Worm (Caenorhabditis elegans) whole organism, L3 larva: Measurements from ENCODE around the gene C38D9.8.
A peak's percentile ranks its signal among the peaks of the same experiment; 100 is the strongest.

Experiments used
- R02D3.7 ChIP-seq: fragments of 150-350 bp; optimal IDR thresholded peaks from 2 replicates; lab custom pipeline; 2014; ENCODE audit warnings: missing biosample characterization, missing genetic modification characterization
- aly-2 ChIP-seq: fragments of 150-350 bp; optimal IDR thresholded peaks from 2 replicates; lab custom pipeline; 2014; ENCODE audit warnings: missing biosample characterization, missing genetic modification characterization
- ceh-16 ChIP-seq: sonication (generic microtip); optimal IDR thresholded peaks from 2 replicates; lab custom pipeline; 2017; ENCODE audit warnings: missing biosample characterization, missing genetic modification characterization
- ceh-28 ChIP-seq: fragments of 150-350 bp; optimal IDR thresholded peaks from 2 replicates; lab custom pipeline; 2014; ENCODE audit warnings: missing biosample characterization, missing genetic modification reagents, missing genetic modification characterization
- ceh-82 ChIP-seq: fragments of 150-350 bp; optimal IDR thresholded peaks from 2 replicates; lab custom pipeline; 2014; ENCODE audit warnings: missing biosample characterization, missing genetic modification characterization
- ceh-9 ChIP-seq: sonication (generic microtip); optimal IDR thresholded peaks from 2 replicates; lab custom pipeline; 2018; ENCODE audit warnings: missing biosample characterization, missing genetic modification characterization
- egl-27 ChIP-seq: sonication (generic microtip); optimal IDR thresholded peaks from 4 replicates; lab custom pipeline; 2017; ENCODE audit warnings: missing biosample characterization, missing genetic modification reagents, missing genetic modification characterization
- egl-5 ChIP-seq: fragments of 150-350 bp; optimal IDR thresholded peaks from 2 replicates; lab custom pipeline; 2017; ENCODE audit warnings: missing biosample characterization, missing genetic modification reagents, missing genetic modification characterization, inconsistent platforms
- elt-1 ChIP-seq: fragments of 150-350 bp; optimal IDR thresholded peaks from 2 replicates; lab custom pipeline; 2014; ENCODE audit warnings: missing biosample characterization, missing genetic modification characterization
- elt-2 ChIP-seq: sonication (generic microtip); optimal IDR thresholded peaks from 2 replicates; lab custom pipeline; 2016; ENCODE audit warnings: missing genetic modification reagents, mild to moderate bottlenecking, missing genetic modification characterization, missing compliant biosample characterization
- elt-3 ChIP-seq, 3 experiments: fragments of 150-350 bp in 1 of 3; sonication (generic microtip) in 2 of 3; optimal IDR thresholded peaks; 2 replicates in 2 of 3; 4 replicates in 1 of 3; lab custom pipeline; 2014 to 2017; ENCODE audit warnings: missing biosample characterization in 3 of 3, missing genetic modification characterization in 3 of 3
- eor-1 ChIP-seq, 2 experiments: fragments of 150-350 bp; optimal IDR thresholded peaks; 2 replicates each; lab custom pipeline; 2014 to 2018; ENCODE audit warnings: missing biosample characterization in 2 of 2, missing genetic modification characterization in 2 of 2
- fkh-10 ChIP-seq: sonication (generic microtip); optimal IDR thresholded peaks from 2 replicates; lab custom pipeline; 2017; ENCODE audit warnings: missing biosample characterization, missing genetic modification reagents, missing genetic modification characterization
- jun-1 ChIP-seq: fragments of 150-350 bp; optimal IDR thresholded peaks from 2 replicates; lab custom pipeline; 2014; ENCODE audit warnings: missing biosample characterization, missing genetic modification reagents, missing genetic modification characterization
- lin-15B ChIP-seq: fragments of 150-350 bp; optimal IDR thresholded peaks from 2 replicates; lab custom pipeline; 2014; ENCODE audit warnings: missing biosample characterization, missing genetic modification characterization
- lsy-12 ChIP-seq: sonication (generic microtip); optimal IDR thresholded peaks from 2 replicates; lab custom pipeline; 2016; ENCODE audit warnings: mild to moderate bottlenecking, missing genetic modification characterization, missing compliant biosample characterization
- nhr-12 ChIP-seq: fragments of 150-350 bp; optimal IDR thresholded peaks from 2 replicates; lab custom pipeline; 2014; ENCODE audit warnings: missing biosample characterization, missing genetic modification characterization
- nhr-23 ChIP-seq: fragments of 150-350 bp; optimal IDR thresholded peaks from 2 replicates; lab custom pipeline; 2014; ENCODE audit warnings: missing biosample characterization, missing genetic modification reagents, missing genetic modification characterization
- nhr-237 ChIP-seq: fragments of 150-350 bp; optimal IDR thresholded peaks from 2 replicates; lab custom pipeline; 2014; ENCODE audit warnings: missing biosample characterization, missing genetic modification characterization
- nhr-25 ChIP-seq: sonication (generic microtip); optimal IDR thresholded peaks from 2 replicates; lab custom pipeline; 2017; ENCODE audit warnings: missing biosample characterization, missing genetic modification characterization
- nhr-28 ChIP-seq: fragments of 150-350 bp; optimal IDR thresholded peaks from 2 replicates; lab custom pipeline; 2014; ENCODE audit warnings: missing biosample characterization, missing genetic modification characterization
- nhr-77 ChIP-seq: fragments of 150-350 bp; optimal IDR thresholded peaks from 2 replicates; lab custom pipeline; 2014; ENCODE audit warnings: missing biosample characterization, missing genetic modification characterization
- pha-4 ChIP-seq: fragments of 150-350 bp; optimal IDR thresholded peaks from 2 replicates; lab custom pipeline; 2014; ENCODE audit warnings: missing biosample characterization, missing genetic modification reagents, missing genetic modification characterization
- pqm-1 ChIP-seq: fragments of 150-350 bp; optimal IDR thresholded peaks from 2 replicates; lab custom pipeline; 2017; ENCODE audit warnings: missing biosample characterization, missing genetic modification characterization, inconsistent platforms
- sea-2 ChIP-seq: fragments of 150-350 bp; sonication (generic microtip); optimal IDR thresholded peaks from 4 replicates; lab custom pipeline; 2014; ENCODE audit warnings: missing biosample characterization, missing genetic modification reagents, missing genetic modification characterization
- skn-1 ChIP-seq: fragments of 150-350 bp; optimal IDR thresholded peaks from 2 replicates; lab custom pipeline; 2014; ENCODE audit warnings: missing biosample characterization, missing genetic modification characterization
- unc-62 ChIP-seq: fragments of 150-350 bp; sonication (generic microtip); optimal IDR thresholded peaks from 4 replicates; lab custom pipeline; 2014; ENCODE audit warnings: missing biosample characterization, missing genetic modification reagents, missing genetic modification characterization
- zag-1 ChIP-seq: fragments of 150-350 bp; optimal IDR thresholded peaks from 2 replicates; lab custom pipeline; 2014; ENCODE audit warnings: missing biosample characterization, missing genetic modification characterization
- ztf-11 ChIP-seq: fragments of 150-350 bp; optimal IDR thresholded peaks from 2 replicates; lab custom pipeline; 2014; ENCODE audit warnings: missing biosample characterization, missing genetic modification characterization
- ztf-4 ChIP-seq: fragments of 150-350 bp; optimal IDR thresholded peaks from 2 replicates; lab custom pipeline; 2014; ENCODE audit warnings: missing biosample characterization, missing genetic modification characterization

Gene C38D9.8

DNA sequence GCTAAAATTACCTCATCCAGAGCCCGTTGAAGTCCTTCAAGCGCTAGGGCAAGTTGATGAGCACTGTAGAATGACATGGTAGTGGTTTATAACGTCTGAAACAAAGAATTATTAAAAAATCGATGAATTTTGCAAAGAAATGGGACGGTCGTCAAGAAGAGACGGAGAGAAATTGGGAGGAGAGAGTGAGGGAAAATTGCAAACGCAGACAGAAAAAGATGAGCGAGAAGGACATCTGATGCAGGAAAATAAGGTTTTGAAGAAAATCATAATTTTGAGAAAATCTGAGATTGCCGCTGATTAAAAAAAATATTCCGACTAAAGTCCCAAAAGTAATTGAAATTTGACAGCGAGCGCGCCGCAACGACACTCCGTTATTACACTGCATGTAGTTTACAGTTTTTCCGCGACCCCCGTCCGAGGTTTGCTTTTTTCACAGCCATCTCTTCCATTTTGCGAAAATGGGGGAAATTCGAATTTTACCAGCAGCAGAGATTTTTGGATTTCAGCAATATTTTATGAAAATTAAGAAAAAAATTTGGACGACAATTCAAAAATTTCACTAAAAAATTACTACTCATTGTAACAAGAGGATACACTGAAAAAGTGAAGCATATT, 14.3 kb downstream of the C38D9.8 start, which contains the start of gene C18D4.6:
Gene C18D4.6, minus strand, starts transcription at position 97 of the 618 bp plus-strand sequence.
- TF ChIP-seq elt-3 (tag; optimal IDR thresholded peaks at IDR 0.05; lab: Kevin White, UChicago) (no peak), elt-2 (tag; lab: Kevin White, UChicago) (no peak), nhr-237 (tag; lab: Kevin White, UChicago) (no peak), lin-15B (tag; lab: Kevin White, UChicago) (peak; percentile 32), ceh-16 (tag; lab: Kevin White, UChicago) (no peak), ztf-4 (tag; lab: Kevin White, UChicago) (no peak), fkh-10 (GFP tag; lab: Kevin White, UChicago) (no peak), ztf-11 (tag; lab: Kevin White, UChicago) (no peak), zag-1 (tag; lab: Kevin White, UChicago) (no peak), skn-1 (tag; lab: Kevin White, UChicago) (no peak), ceh-28 (tag; lab: Kevin White, UChicago) (no peak), pha-4 (tag; lab: Kevin White, UChicago) (peak; percentile 23)
- TF ChIP-seq, all 47 proteins: peak for 2

ce11 chrV:17533200-17533599, 19.5 kb downstream of the C38D9.8 start:
- TF ChIP-seq pqm-1 (tag; lab: Kevin White, UChicago) (no peak), egl-5 (no peak), ceh-28 (tag; lab: Kevin White, UChicago) (no peak)

DNA sequence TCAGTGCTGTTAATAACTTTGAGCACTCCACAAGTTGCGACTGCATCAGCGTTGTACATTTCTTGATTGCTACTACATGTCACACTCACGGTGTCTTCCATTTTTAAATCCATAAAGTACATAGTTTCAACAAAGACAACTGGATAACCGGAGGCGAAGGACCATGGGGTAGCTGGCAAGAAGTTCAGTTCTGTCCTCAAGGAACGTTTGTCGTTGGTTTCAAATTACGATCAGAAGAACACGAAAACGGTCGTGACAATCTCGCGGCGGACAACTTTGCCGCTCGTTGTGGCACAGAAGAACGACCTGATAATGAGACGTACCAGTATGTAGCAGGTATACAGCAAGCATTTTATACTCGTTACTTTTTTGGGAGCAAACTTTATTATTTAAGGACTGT, 20.0 kb downstream of the C38D9.8 start, which contains the start of gene C18D4.3:
Gene C18D4.3, minus strand, starts transcription at position 101 of the 400 bp plus-strand sequence.
- TF ChIP-seq skn-1 (tag; lab: Kevin White, UChicago) (no peak), nhr-23 (tag; lab: Kevin White, UChicago) (no peak), eor-1 (tag; optimal IDR thresholded peaks at IDR 0.05; lab: Kevin White, UChicago) (no peak), zag-1 (tag; lab: Kevin White, UChicago) (no peak), ceh-16 (tag; lab: Kevin White, UChicago) (no peak), pqm-1 (tag; lab: Kevin White, UChicago) (no peak), aly-2 (no peak), R02D3.7 (tag; lab: Kevin White, UChicago) (no peak), sea-2 (GFP tag; lab: Kevin White, UChicago) (no peak), nhr-28 (tag; lab: Kevin White, UChicago) (no peak), egl-27 (tag; lab: Kevin White, UChicago) (no peak), fkh-10 (GFP tag; lab: Kevin White, UChicago) (no peak), ceh-82 (tag; lab: Kevin White, UChicago) (no peak)

DNA sequence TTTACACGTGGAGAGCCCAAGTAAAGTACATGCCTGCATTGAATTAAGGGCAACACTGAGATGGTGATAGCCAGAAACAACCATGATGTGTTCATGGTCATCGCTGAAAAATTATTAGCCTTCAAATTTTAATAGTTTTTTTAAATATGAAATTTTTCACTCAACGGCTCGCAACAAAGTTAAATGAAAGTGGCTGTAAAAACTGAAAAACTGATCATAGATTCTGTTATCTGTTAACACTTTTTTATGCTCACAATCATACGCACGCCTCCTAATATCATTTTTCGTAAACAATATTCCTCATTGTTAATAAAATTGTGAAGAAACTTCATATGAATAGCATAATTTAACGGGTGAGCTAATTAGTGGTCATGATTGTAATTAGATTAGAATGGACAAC, 21.2 kb downstream of the C38D9.8 start, which contains the start of gene C18D4.4:
Gene C18D4.4, minus strand, starts transcription at position 101 of the 400 bp plus-strand sequence.
- no peak for TF ChIP-seq elt-2 (tag; lab: Kevin White, UChicago)
- no peak for TF ChIP-seq sea-2 (GFP tag; lab: Kevin White, UChicago)
- TF ChIP-seq elt-1 (tag; lab: Kevin White, UChicago) = no peak
- no peak for TF ChIP-seq nhr-28 (tag; lab: Kevin White, UChicago)
- no peak for TF ChIP-seq nhr-77 (tag; lab: Kevin White, UChicago)
- TF ChIP-seq nhr-25 = no peak
- TF ChIP-seq lsy-12 (tag; lab: Kevin White, UChicago) = no peak
- TF ChIP-seq ceh-28 (tag; lab: Kevin White, UChicago) = no peak
- TF ChIP-seq, all 47 proteins: peak for 0

ce11 chrV:17530486-17530885, 22.2 kb downstream of the C38D9.8 start, which contains the start of gene C18D4.12:
TSS of gene C18D4.12 (minus strand) at chrV:17530586.
- TF ChIP-seq elt-3 (tag; optimal IDR thresholded peaks at IDR 0.05; lab: Kevin White, UChicago) (no peak), nhr-12 (no peak), nhr-237 (tag; lab: Kevin White, UChicago) (no peak), lsy-12 (tag; lab: Kevin White, UChicago) (no peak), unc-62 (no peak), ceh-16 (tag; lab: Kevin White, UChicago) (no peak), pha-4 (tag; lab: Kevin White, UChicago) (no peak), nhr-23 (tag; lab: Kevin White, UChicago) (no peak)

DNA sequence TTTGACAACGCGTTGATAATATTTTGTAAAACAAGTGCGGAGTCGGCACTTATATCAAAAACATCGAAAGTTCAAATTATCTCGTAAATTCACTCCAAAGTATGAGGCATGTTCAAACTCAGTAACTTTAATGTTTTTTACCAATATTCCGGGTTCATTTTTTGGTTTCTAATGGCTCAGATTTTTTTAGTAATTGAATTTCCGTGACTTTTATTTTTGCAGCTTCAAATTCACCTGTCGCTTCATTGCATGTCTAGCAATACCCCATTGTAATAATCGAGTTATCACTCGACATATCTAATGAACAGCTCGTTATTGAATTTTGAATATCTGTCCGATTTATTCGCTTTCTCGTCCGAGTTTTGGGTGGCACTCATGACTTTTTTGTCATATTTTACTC, 24.9 kb downstream of the C38D9.8 start, which contains the start of gene srz-90:
Gene srz-90, plus strand, starts transcription at position 301 of the 400 bp plus-strand sequence.
- TF ChIP-seq elt-3 (tag; optimal IDR thresholded peaks at IDR 0.05; lab: Kevin White, UChicago) (no peak), ceh-82 (tag; lab: Kevin White, UChicago) (no peak), nhr-25 (no peak), nhr-28 (tag; lab: Kevin White, UChicago) (no peak), jun-1 (tag; lab: Kevin White, UChicago) (no peak), aly-2 (no peak), ceh-9 (no peak)
